Worm (Caenorhabditis elegans) whole organism, young adult: ENCODE data around the gene R04D3.3.

Experiments used
- B0336.3 ChIP-seq: fragments of 200-800 bp; sonication (Bioruptor generic); IDR thresholded peaks from 2 replicates; pipeline ENCODE4 v1.3.6; 2022; ENCODE audit warnings: missing genetic modification characterization, missing compliant biosample characterization
- C17E4.6 ChIP-seq: fragments of 200-800 bp; sonication (Bioruptor generic); IDR thresholded peaks from 2 replicates; pipeline ENCODE4 v1.3.6; 2022; ENCODE audit warnings: missing genetic modification reagents, missing genetic modification characterization, missing compliant biosample characterization
- F33H1.4 ChIP-seq: fragments of 200-800 bp; sonication (Bioruptor generic); IDR thresholded peaks from 2 replicates; pipeline ENCODE4 v1.3.6; 2022; ENCODE audit warnings: missing genetic modification reagents, missing genetic modification characterization, missing compliant biosample characterization
- F37B4.10 ChIP-seq: fragments of 200-800 bp; sonication (Bioruptor generic); IDR thresholded peaks from 2 replicates; pipeline ENCODE4 v1.3.6; 2022; ENCODE audit warnings: missing genetic modification characterization, missing compliant biosample characterization
- F49E8.2 ChIP-seq: sonication (generic microtip); optimal IDR thresholded peaks from 3 replicates; lab custom pipeline; 2017; ENCODE audit warnings: missing genetic modification characterization, mild to moderate bottlenecking, missing compliant biosample characterization, antibody characterized with exemption, moderate library complexity; ENCODE audit not compliant: insufficient read depth
- T07F8.4 ChIP-seq: sonication (generic microtip); optimal IDR thresholded peaks from 2 replicates; lab custom pipeline; 2016; ENCODE audit warnings: mild to moderate bottlenecking, missing genetic modification characterization, moderate library complexity, missing compliant biosample characterization
- Y53F4B.3 ChIP-seq: fragments of 200-800 bp; sonication (Bioruptor generic); IDR thresholded peaks from 2 replicates; pipeline ENCODE4 v1.3.6; 2022; ENCODE audit warnings: missing genetic modification reagents, missing genetic modification characterization, missing compliant biosample characterization
- Y53G8AR.9 ChIP-seq: fragments of 200-800 bp; sonication (Bioruptor generic); conservative IDR thresholded peaks from 2 replicates; pipeline ENCODE4 v1.3.6; 2022; ENCODE audit warnings: missing genetic modification reagents, missing genetic modification characterization, missing compliant biosample characterization
- ZK185.1 ChIP-seq: sonication (generic microtip); optimal IDR thresholded peaks from 2 replicates; lab custom pipeline; 2016; ENCODE audit warnings: mild to moderate bottlenecking, missing genetic modification characterization, missing compliant biosample characterization; ENCODE audit not compliant: poor library complexity, severe bottlenecking
- aptf-2 ChIP-seq: fragments of 200-800 bp; sonication (Bioruptor generic); conservative IDR thresholded peaks from 2 replicates; pipeline ENCODE4 v1.3.6; 2022; ENCODE audit warnings: missing genetic modification reagents, missing genetic modification characterization, missing compliant biosample characterization
- attf-6 ChIP-seq: fragments of 200-800 bp; sonication (Bioruptor generic); IDR thresholded peaks from 2 replicates; pipeline ENCODE4 v1.3.6; 2022; ENCODE audit warnings: missing genetic modification reagents, missing genetic modification characterization, missing compliant biosample characterization
- bed-1 ChIP-seq: fragments of 200-800 bp; sonication (Bioruptor generic); IDR thresholded peaks from 2 replicates; pipeline ENCODE4 v1.3.6; 2022; ENCODE audit warnings: missing genetic modification reagents, missing genetic modification characterization, missing compliant biosample characterization
- cebp-1 ChIP-seq, 2 experiments: fragments of 200-800 bp in 1 of 2; sonication (Bioruptor generic) in 1 of 2; sonication (generic microtip) in 1 of 2; IDR thresholded peaks in 1 of 2; optimal IDR thresholded peaks in 1 of 2; 2 replicates each; pipeline versions ENCODE4 v1.3.6 to Lab custom; 2017 to 2022; ENCODE audit warnings: missing compliant biosample characterization in 2 of 2, missing genetic modification characterization in 2 of 2, mild to moderate bottlenecking in 1 of 2, missing genetic modification reagents in 1 of 2, moderate library complexity in 1 of 2
- ceh-27 ChIP-seq: fragments of 200-800 bp; sonication (Bioruptor generic); optimal IDR thresholded peaks from 2 replicates; lab custom pipeline; 2018; ENCODE audit warnings: mild to moderate bottlenecking, missing genetic modification characterization, moderate library complexity, missing compliant biosample characterization
- ceh-79 ChIP-seq: sonication (generic microtip); optimal IDR thresholded peaks from 2 replicates; lab custom pipeline; 2017; ENCODE audit warnings: mild to moderate bottlenecking, missing genetic modification characterization, missing compliant biosample characterization
- chd-7 ChIP-seq: sonication (generic microtip); optimal IDR thresholded peaks from 2 replicates; lab custom pipeline; 2016; ENCODE audit warnings: mild to moderate bottlenecking, missing genetic modification characterization, moderate library complexity, missing compliant biosample characterization
- dpff-1 ChIP-seq: sonication (generic microtip); optimal IDR thresholded peaks from 2 replicates; lab custom pipeline; 2017; ENCODE audit warnings: mild to moderate bottlenecking, missing genetic modification characterization, missing compliant biosample characterization
- fkh-3 ChIP-seq: sonication (generic microtip); optimal IDR thresholded peaks from 2 replicates; lab custom pipeline; 2016; ENCODE audit warnings: mild to moderate bottlenecking, missing genetic modification characterization, missing compliant biosample characterization
- let-607 ChIP-seq, 2 experiments: fragments of 200-800 bp in 1 of 2; sonication (Bioruptor generic) in 1 of 2; sonication (generic microtip) in 1 of 2; optimal IDR thresholded peaks; 2 replicates each; lab custom pipeline; 2016 to 2018; ENCODE audit warnings: mild to moderate bottlenecking in 2 of 2, missing compliant biosample characterization in 2 of 2, missing genetic modification characterization in 2 of 2, moderate library complexity in 2 of 2, missing genotype in 1 of 2
- lsl-1 ChIP-seq: fragments of 200-800 bp; sonication (Bioruptor generic); optimal IDR thresholded peaks from 2 replicates; lab custom pipeline; 2018; ENCODE audit warnings: mild to moderate bottlenecking, missing genetic modification characterization, moderate library complexity, missing compliant biosample characterization
- madf-3 ChIP-seq: fragments of 200-800 bp; sonication (Bioruptor generic); IDR thresholded peaks from 2 replicates; pipeline ENCODE4 v1.3.6; 2022; ENCODE audit warnings: missing genetic modification reagents, missing genetic modification characterization, missing compliant biosample characterization
- madf-6 ChIP-seq: fragments of 200-800 bp; sonication (Bioruptor generic); IDR thresholded peaks from 2 replicates; pipeline ENCODE4 v1.3.6; 2022; ENCODE audit warnings: missing genetic modification reagents, missing genetic modification characterization, missing compliant biosample characterization
- mcd-1 ChIP-seq: fragments of 200-800 bp; sonication (Bioruptor generic); IDR thresholded peaks from 2 replicates; pipeline ENCODE4 v1.3.6; 2022; ENCODE audit warnings: missing genetic modification reagents, missing genetic modification characterization, missing compliant biosample characterization
- nfyb-1 ChIP-seq: fragments of 200-800 bp; sonication (Bioruptor generic); IDR thresholded peaks from 2 replicates; pipeline ENCODE4 v1.3.6; 2022; ENCODE audit warnings: missing genetic modification reagents, missing genetic modification characterization, missing compliant biosample characterization
- nhr-179 ChIP-seq: sonication (generic microtip); optimal IDR thresholded peaks from 2 replicates; lab custom pipeline; 2016; ENCODE audit warnings: mild to moderate bottlenecking, missing genetic modification characterization, missing compliant biosample characterization
- nhr-80 ChIP-seq: sonication (generic microtip); optimal IDR thresholded peaks from 2 replicates; lab custom pipeline; 2016; ENCODE audit warnings: missing genetic modification characterization, missing compliant biosample characterization
- repo-1 ChIP-seq: sonication (generic microtip); optimal IDR thresholded peaks from 2 replicates; lab custom pipeline; 2017; ENCODE audit warnings: mild to moderate bottlenecking, missing genetic modification characterization, missing compliant biosample characterization
- sea-2 ChIP-seq: fragments of 200-800 bp; sonication (Bioruptor generic); IDR thresholded peaks from 2 replicates; pipeline ENCODE4 v1.3.6; 2022; ENCODE audit warnings: missing genetic modification characterization, missing compliant biosample characterization
- unc-130 ChIP-seq: sonication (generic microtip); optimal IDR thresholded peaks from 2 replicates; lab custom pipeline; 2016; ENCODE audit warnings: missing genetic modification reagents, missing genetic modification characterization, missing compliant biosample characterization
- unc-62 ChIP-seq: fragments of 150-350 bp; optimal IDR thresholded peaks from 2 replicates; lab custom pipeline; 2014; ENCODE audit warnings: missing biosample characterization, missing genetic modification reagents, missing genetic modification characterization
- xnd-1 ChIP-seq: sonication (generic microtip); optimal IDR thresholded peaks from 2 replicates; lab custom pipeline; 2016; ENCODE audit warnings: missing genotype, missing genetic modification reagents, missing genetic modification characterization, missing compliant biosample characterization
- ztf-26 ChIP-seq: sonication (generic microtip); optimal IDR thresholded peaks from 2 replicates; lab custom pipeline; 2017; ENCODE audit warnings: missing genetic modification characterization, missing compliant biosample characterization
- ztf-3 ChIP-seq: fragments of 200-800 bp; sonication (Bioruptor generic); optimal IDR thresholded peaks from 2 replicates; lab custom pipeline; 2018; ENCODE audit warnings: mild to moderate bottlenecking, missing genetic modification characterization, missing compliant biosample characterization
- ztf-6 ChIP-seq: fragments of 200-800 bp; sonication (Bioruptor generic); IDR thresholded peaks from 2 replicates; pipeline ENCODE4 v1.3.6; 2022; ENCODE audit warnings: missing genetic modification reagents, missing genetic modification characterization, missing compliant biosample characterization

R04D3.3 gene

DNA sequence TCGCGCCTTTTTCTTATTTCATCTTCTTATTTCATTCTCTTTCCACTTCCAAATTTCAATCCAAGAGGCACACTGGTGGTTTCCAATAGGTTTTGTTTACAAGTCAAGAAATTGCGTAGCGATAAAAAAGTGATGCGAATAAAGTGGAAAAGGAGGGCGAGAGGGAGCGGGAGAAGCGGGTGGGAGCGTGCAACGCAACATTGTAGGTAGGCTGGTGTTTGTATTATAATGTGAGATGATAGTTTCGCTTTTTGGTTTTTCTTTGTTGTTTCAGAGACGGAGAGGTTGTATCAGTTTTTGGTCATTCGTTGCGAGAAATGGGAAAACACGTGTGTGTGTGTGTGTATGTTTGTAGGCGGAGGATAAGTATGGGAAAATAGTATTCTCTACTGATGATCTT, 40.3 kb downstream of the R04D3.3 start (continued):
- TF ChIP-seq attf-6 (no peak), nhr-179 (tag; lab: Kevin White, UChicago) (no peak), nhr-80 (tag; lab: Kevin White, UChicago) (peak; percentile 89), repo-1 (tag; lab: Kevin White, UChicago) (peak; percentile 16), chd-7 (tag; lab: Kevin White, UChicago) (no peak), ceh-27 (GFP tag; lab: Kevin White, UChicago) (no peak), bed-1 (GFP tag; lab: Robert Waterston, UW) (no peak), T07F8.4 (tag; lab: Kevin White, UChicago) (no peak), xnd-1 (no peak), sea-2 (GFP tag; lab: Robert Waterston, UW) (no peak), ztf-26 (no peak), let-607 (tag; optimal IDR thresholded peaks at IDR 0.05; lab: Kevin White, UChicago) (no peak)

DNA sequence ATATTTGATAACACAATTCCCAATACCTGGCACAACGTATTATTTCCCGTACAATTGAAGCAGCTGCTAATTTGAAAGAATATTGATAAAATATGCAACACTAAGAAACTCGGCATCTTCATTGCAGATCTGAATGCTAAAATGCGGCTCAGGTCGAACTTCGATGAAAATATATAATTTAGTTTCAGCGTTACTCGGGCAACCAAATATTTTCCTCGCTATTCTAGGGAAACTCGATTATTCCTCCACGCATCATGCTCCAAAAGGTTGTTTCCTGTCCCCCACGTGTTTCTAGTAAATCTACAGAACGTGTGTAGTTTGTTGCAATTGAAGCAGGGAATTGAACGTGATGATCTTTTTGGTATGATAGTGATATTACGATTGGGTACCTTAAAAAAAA, 41.3 kb downstream of the R04D3.3 start:
- TF ChIP-seq lsl-1 (no peak), ztf-6 (GFP tag; lab: Robert Waterston, UW) (no peak), ZK185.1 (tag; lab: Kevin White, UChicago) (no peak), B0336.3 (GFP tag; lab: Robert Waterston, UW) (no peak), fkh-3 (tag; lab: Kevin White, UChicago) (no peak), ceh-79 (tag; lab: Kevin White, UChicago) (no peak), aptf-2 (no peak), Y53G8AR.9 (GFP tag; lab: Robert Waterston, UW) (no peak), unc-130 (no peak), mcd-1 (no peak)

DNA sequence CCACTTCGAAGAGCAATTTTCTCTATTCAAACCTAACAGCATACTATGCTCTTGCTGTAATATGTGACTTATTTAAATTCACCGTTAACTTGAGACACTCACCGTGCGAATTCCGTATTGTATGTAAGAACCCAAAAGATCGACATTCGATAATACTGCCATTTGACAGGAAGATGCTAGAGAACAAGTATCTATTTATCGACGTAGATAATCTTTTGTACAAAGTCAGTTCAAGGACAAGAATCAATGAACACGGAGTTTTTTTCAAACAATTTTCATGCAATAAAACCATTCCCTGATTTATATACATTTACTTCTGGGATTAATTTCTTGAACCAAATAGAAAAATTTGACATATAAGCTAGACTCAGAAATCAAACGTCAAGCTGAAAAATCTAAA, 42.2 kb downstream of the R04D3.3 start, which contains the start of gene K08H2.7:
TSS of gene K08H2.7 (minus strand) at position 173 of the 400 bp plus-strand sequence.
- no peak for TF ChIP-seq madf-6 (GFP tag; lab: Robert Waterston, UW)
- TF ChIP-seq C17E4.6 (GFP tag; lab: Robert Waterston, UW), result no peak
- no peak for TF ChIP-seq F37B4.10 (GFP tag; lab: Robert Waterston, UW)
- no peak for TF ChIP-seq nfyb-1 (GFP tag; lab: Robert Waterston, UW)
- no peak for TF ChIP-seq F49E8.2 (tag; lab: Kevin White, UChicago)

DNA sequence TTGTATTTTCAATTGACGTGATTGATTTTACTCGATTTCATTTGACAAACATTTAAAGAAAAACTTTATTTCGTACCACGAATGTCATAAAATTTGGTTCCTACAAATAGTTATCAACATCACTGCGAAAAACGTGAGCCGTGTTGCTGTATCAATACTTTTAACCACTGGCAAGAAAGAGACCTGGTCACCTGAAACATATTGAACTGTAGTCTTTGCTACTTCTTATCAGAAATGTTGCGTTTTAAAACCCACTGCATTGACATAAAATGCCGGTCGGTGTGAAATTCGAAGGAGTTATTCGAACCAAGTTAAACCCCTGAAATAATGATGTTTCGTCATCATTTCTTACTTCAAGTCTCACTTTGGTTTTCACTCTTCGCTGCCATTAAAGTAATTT, 42.8 kb downstream of the R04D3.3 start:
- TF ChIP-seq unc-62 (GFP tag; lab: Kevin White, UChicago) (no peak), F33H1.4 (no peak), madf-3 (GFP tag; lab: Robert Waterston, UW) (no peak), nhr-80 (tag; lab: Kevin White, UChicago) (peak; percentile 77), ztf-3 (GFP tag; lab: Kevin White, UChicago) (no peak), cebp-1 (GFP tag; IDR thresholded peaks at IDR 0.05; lab: Robert Waterston, UW) (no peak), cebp-1 (tag; optimal IDR thresholded peaks at IDR 0.05; lab: Kevin White, UChicago) (peak; percentile 0), chd-7 (tag; lab: Kevin White, UChicago) (no peak), dpff-1 (tag; lab: Kevin White, UChicago) (no peak), Y53F4B.3 (no peak)
